Worm (Caenorhabditis elegans): Measurements from ENCODE around the gene clec-134.

DNA sequence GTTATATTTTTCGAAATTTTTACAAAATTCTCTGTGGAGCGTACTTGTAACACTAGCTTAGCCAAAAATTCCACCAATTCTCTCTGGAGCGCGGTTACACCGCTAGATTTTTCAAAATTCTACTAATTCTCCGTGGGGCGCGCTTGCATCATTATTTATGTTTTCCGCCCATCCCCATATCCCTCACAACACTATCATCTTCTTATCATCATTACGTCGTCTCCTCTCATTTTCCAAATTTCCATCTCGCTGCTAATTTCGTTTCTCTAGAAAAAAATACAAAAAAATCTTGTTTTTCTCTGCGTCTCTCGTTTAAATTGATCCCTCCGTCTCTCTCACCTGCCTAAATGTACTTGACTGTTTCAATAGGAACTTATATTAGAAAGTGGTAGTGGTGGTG, 24.6 kb upstream of the clec-134 start:
- TF ChIP-seq nfya-1 (tag; optimal IDR thresholded peaks at IDR 0.05; ENCODE audit: insufficient read depth) (no peak), nhr-76 (tag; optimal IDR thresholded peaks at IDR 0.05) (no peak), snpc-4 (tag; optimal IDR thresholded peaks at IDR 0.05) (no peak), ama-1 (optimal IDR thresholded peaks at IDR 0.05) (no peak), ZK546.5 (tag; optimal IDR thresholded peaks at IDR 0.05) (no peak), nhr-25 (tag; optimal IDR thresholded peaks at IDR 0.05) (no peak), ceh-9 (tag; optimal IDR thresholded peaks at IDR 0.05) (no peak), elt-3 (tag; optimal IDR thresholded peaks at IDR 0.05) (no peak)
